Fruit fly (Drosophila melanogaster): ENCODE results near the gene Mcm2.

Mcm2 gene

DNA sequence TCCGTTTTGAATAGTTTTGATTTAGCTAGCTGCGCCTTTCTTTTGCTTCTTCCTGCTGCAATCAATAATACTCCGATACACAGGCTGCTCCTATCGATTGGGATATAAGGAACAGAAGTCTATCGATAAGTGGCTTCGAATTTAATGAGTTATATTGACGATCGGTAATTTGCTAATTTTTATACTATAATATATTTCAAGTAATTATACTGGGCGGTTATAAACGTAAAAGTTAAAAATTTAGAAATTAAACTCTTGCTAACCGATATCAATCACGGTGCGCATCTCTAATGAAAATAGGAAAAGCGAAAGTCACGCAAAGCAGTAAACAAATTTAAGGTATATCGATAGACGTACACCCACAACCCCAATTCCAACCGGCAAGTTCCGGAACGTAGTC lies 21.1 kb upstream of the Mcm2 start, which contains the start of the genes CG9636, CG18749 and CG33722 (continued):
- TF ChIP-seq CG34224 (GFP tag; IDR thresholded peaks at IDR 0.05; ENCODE audit: partially characterized antibody) (peak; percentile 97), chif (GFP tag; optimal IDR thresholded peaks at IDR 0.05) (peak in 1 of 2 experiments; percentile 38), CG31388 (GFP tag; optimal IDR thresholded peaks at IDR 0.05) (no peak), jing (GFP tag; optimal IDR thresholded peaks at IDR 0.05) (no peak), wor (GFP tag; IDR thresholded peaks at IDR 0.05) (no peak), eve (GFP tag; optimal IDR thresholded peaks at IDR 0.05) (no peak), gsb-n (tag; optimal IDR thresholded peaks at IDR 0.05) (peak; percentile 67), CG31365 (tag; optimal IDR thresholded peaks at IDR 0.05) (peak; percentile 50), CG12942 (GFP tag; optimal IDR thresholded peaks at IDR 0.05) (peak; percentile 58), CG10543 (GFP tag; optimal IDR thresholded peaks at IDR 0.05) (peak; percentile 57), Hr78 (GFP tag; optimal IDR thresholded peaks at IDR 0.05) (no peak), CG34376 (GFP tag; optimal IDR thresholded peaks at IDR 0.05) (no peak), CG11247 (GFP tag; IDR thresholded peaks at IDR 0.05) (peak; percentile 61; the same call in 1 of the 2 replicates), nau (GFP tag; optimal IDR thresholded peaks at IDR 0.05) (peak; percentile 50), maf-S (GFP tag; optimal IDR thresholded peaks at IDR 0.05) (no peak), Asciz (GFP tag; optimal IDR thresholded peaks at IDR 0.05) (peak; percentile 38), h (optimal IDR thresholded peaks at IDR 0.05) (no peak), CG18764 (GFP tag; optimal IDR thresholded peaks at IDR 0.05) (peak; percentile 65), CG12659 (GFP tag; optimal IDR thresholded peaks at IDR 0.05) (peak; percentile 86), CoRest (tag; optimal IDR thresholded peaks at IDR 0.05) (peak; percentile 80), CG9876 (GFP tag; optimal IDR thresholded peaks at IDR 0.05) (no peak), CG3726 (GFP tag; IDR thresholded peaks at IDR 0.05) (no peak), CG6654 (GFP tag; optimal IDR thresholded peaks at IDR 0.05) (no peak), CG9215 (GFP tag; IDR thresholded peaks at IDR 0.05) (0 out of 2 replicates have a peak, but pooled peaks have one; percentile 20), Abd-B (GFP tag; optimal IDR thresholded peaks at IDR 0.05) (peak; percentile 84), CG10959 (GFP tag; IDR thresholded peaks at IDR 0.05) (peak; percentile 50; the same call in 1 of the 2 replicates), yki (optimal IDR thresholded peaks at IDR 0.05) (no peak), CG6689 (GFP tag; IDR thresholded peaks at IDR 0.05) (peak; percentile 70), Mad (GFP tag; optimal IDR thresholded peaks at IDR 0.05) (peak; percentile 59), Doc2 (GFP tag; IDR thresholded peaks at IDR 0.05) (no peak)

DNA sequence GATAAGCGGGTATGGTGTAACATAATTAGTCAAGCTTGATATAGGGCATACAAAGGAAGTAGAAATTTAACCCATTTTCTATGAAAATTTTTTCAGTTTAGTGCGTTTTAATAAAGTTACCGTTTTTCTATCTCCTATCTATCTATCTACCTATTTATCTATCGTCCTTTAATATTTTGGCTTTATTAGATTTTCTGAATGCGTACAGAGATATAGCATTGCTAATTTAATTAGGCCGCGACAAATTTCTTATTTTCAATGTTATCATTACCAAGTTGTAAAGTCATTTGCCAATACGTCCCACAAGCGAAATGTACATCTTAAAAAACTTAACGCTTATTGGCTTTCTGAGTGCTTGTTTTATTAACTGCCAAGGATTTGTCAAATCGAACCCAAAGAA lies 16.6 kb upstream of the Mcm2 start, which contains the start of gene CG15864:
Gene CG15864, plus strand, starts transcription at position 301 of the 400 bp plus-strand sequence.
- no peak for TF ChIP-seq CG10959 (GFP tag; IDR thresholded peaks at IDR 0.05)
- TF ChIP-seq Ptx1 (GFP tag; IDR thresholded peaks at IDR 0.05), result no peak
- no peak for TF ChIP-seq Rx (GFP tag; IDR thresholded peaks at IDR 0.05)
- no peak for TF ChIP-seq zfh1 (GFP tag; IDR thresholded peaks at IDR 0.05)
- TF ChIP-seq CG1233 (GFP tag; optimal IDR thresholded peaks at IDR 0.05), result no peak
- TF ChIP-seq CG15514 (GFP tag; optimal IDR thresholded peaks at IDR 0.05), result no peak

DNA sequence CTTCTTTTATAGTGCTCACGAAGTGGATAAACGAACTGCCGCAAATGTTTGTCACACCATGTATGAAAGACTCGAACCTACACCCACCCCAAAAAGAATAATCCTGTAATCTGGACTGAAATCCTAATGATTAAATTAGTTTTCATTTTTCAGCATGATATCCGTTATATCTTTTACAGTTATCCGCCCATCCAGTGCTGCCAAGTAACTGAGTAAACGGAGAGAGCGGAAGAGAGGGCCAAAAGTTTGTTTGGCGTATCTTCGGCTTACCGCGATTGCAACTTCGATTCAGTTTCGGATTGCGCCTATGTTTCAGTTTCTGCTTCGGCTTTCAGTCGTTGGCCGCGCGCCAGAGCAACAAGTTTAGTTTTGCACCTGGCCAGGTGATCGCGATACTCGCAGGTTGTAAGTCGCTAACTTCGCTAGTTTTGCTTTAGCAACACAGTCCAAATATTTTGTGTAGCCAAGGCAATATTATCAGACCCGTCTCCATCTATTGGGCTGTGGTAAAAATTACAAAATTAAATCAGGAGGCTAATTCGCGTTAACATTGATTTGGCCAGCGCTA lies 14.5 kb upstream of the Mcm2 start, which contains the start of gene mtg:
Gene mtg, plus strand, starts transcription at position 332 of the 568 bp plus-strand sequence.
- TF ChIP-seq CG34422 (GFP tag; IDR thresholded peaks at IDR 0.05) (peak; percentile 18; the same call in 1 of the 3 replicates), slp2 (GFP tag; optimal IDR thresholded peaks at IDR 0.05) (no peak), ase (GFP tag; IDR thresholded peaks at IDR 0.05) (no peak), CG11504 (tag; optimal IDR thresholded peaks at IDR 0.05) (peak; percentile 59), CG14965 (GFP tag; optimal IDR thresholded peaks at IDR 0.05; ENCODE audit: borderline replicate concordance) (no peak), Jarid2 (GFP tag; optimal IDR thresholded peaks at IDR 0.05) (peak; percentile 65), vvl (GFP tag; IDR thresholded peaks at IDR 0.05) (0 out of 2 replicates have a peak, but pooled peaks have one; percentile 10), crp (GFP tag; optimal IDR thresholded peaks at IDR 0.05) (no peak), Bgb (GFP tag; IDR thresholded peaks at IDR 0.05; ENCODE audit: partially characterized antibody) (no peak), CG13287 (GFP tag; IDR thresholded peaks at IDR 0.05; ENCODE audit: partially characterized antibody) (0 out of 2 replicates have a peak, but pooled peaks have one; percentile 11), tll (GFP tag; optimal IDR thresholded peaks at IDR 0.05) (no peak), lmd (GFP tag; IDR thresholded peaks at IDR 0.05) (no peak), CG1602 (GFP tag; optimal IDR thresholded peaks at IDR 0.05) (no peak), bowl (GFP tag; IDR thresholded peaks at IDR 0.05) (peak; percentile 17; the same call in 1 of the 2 replicates)

Measured in whole organism, embryonic.